Worm (Caenorhabditis elegans) whole organism, L3 larva: ENCODE data around the gene npr-20.

Source experiments
- ZK546.5 ChIP-seq: sonication (generic microtip); optimal IDR thresholded peaks from 2 replicates; lab custom pipeline; 2017; ENCODE audit warnings: missing biosample characterization, missing genetic modification characterization
- ama-1 ChIP-seq: fragments of 150-350 bp; optimal IDR thresholded peaks from 2 replicates; lab custom pipeline; 2018
- ceh-28 ChIP-seq: fragments of 150-350 bp; optimal IDR thresholded peaks from 2 replicates; lab custom pipeline; 2014; ENCODE audit warnings: missing biosample characterization, missing genetic modification reagents, missing genetic modification characterization
- ceh-82 ChIP-seq: fragments of 150-350 bp; optimal IDR thresholded peaks from 2 replicates; lab custom pipeline; 2014; ENCODE audit warnings: missing biosample characterization, missing genetic modification characterization
- ceh-9 ChIP-seq: sonication (generic microtip); optimal IDR thresholded peaks from 2 replicates; lab custom pipeline; 2018; ENCODE audit warnings: missing biosample characterization, missing genetic modification characterization
- daf-12 ChIP-seq: fragments of 150-350 bp; optimal IDR thresholded peaks from 2 replicates; lab custom pipeline; 2014; ENCODE audit warnings: missing biosample characterization, missing genetic modification reagents, missing genetic modification characterization
- egl-5 ChIP-seq: fragments of 150-350 bp; optimal IDR thresholded peaks from 2 replicates; lab custom pipeline; 2017; ENCODE audit warnings: missing biosample characterization, missing genetic modification reagents, missing genetic modification characterization, inconsistent platforms
- elt-1 ChIP-seq: fragments of 150-350 bp; optimal IDR thresholded peaks from 2 replicates; lab custom pipeline; 2014; ENCODE audit warnings: missing biosample characterization, missing genetic modification characterization
- elt-3 ChIP-seq, 3 experiments: fragments of 150-350 bp in 1 of 3; sonication (generic microtip) in 2 of 3; optimal IDR thresholded peaks; 2 replicates in 2 of 3; 4 replicates in 1 of 3; lab custom pipeline; 2014 to 2017; ENCODE audit warnings: missing biosample characterization in 3 of 3, missing genetic modification characterization in 3 of 3
- eor-1 ChIP-seq, 2 experiments: fragments of 150-350 bp; optimal IDR thresholded peaks; 2 replicates each; lab custom pipeline; 2014 to 2018; ENCODE audit warnings: missing biosample characterization in 2 of 2, missing genetic modification characterization in 2 of 2
- fos-1 ChIP-seq: fragments of 150-350 bp; optimal IDR thresholded peaks from 2 replicates; lab custom pipeline; 2014; ENCODE audit warnings: missing biosample characterization, missing genetic modification characterization
- hmg-11 ChIP-seq: sonication (generic microtip); optimal IDR thresholded peaks from 2 replicates; lab custom pipeline; 2016; ENCODE audit warnings: missing genetic modification characterization, missing compliant biosample characterization
- jun-1 ChIP-seq: fragments of 150-350 bp; optimal IDR thresholded peaks from 2 replicates; lab custom pipeline; 2014; ENCODE audit warnings: missing biosample characterization, missing genetic modification reagents, missing genetic modification characterization
- lin-15B ChIP-seq: fragments of 150-350 bp; optimal IDR thresholded peaks from 2 replicates; lab custom pipeline; 2014; ENCODE audit warnings: missing biosample characterization, missing genetic modification characterization
- lsy-12 ChIP-seq: sonication (generic microtip); optimal IDR thresholded peaks from 2 replicates; lab custom pipeline; 2016; ENCODE audit warnings: mild to moderate bottlenecking, missing genetic modification characterization, missing compliant biosample characterization
- mdl-1 ChIP-seq: fragments of 150-350 bp; optimal IDR thresholded peaks from 2 replicates; lab custom pipeline; 2014; ENCODE audit warnings: missing biosample characterization, missing genetic modification characterization
- mml-1 ChIP-seq: fragments of 150-350 bp; sonication (generic microtip); optimal IDR thresholded peaks from 3 replicates; lab custom pipeline; 2014; ENCODE audit warnings: missing biosample characterization, missing genetic modification characterization
- nfya-1 ChIP-seq: sonication (generic microtip); optimal IDR thresholded peaks from 2 replicates; lab custom pipeline; 2017; ENCODE audit warnings: missing genetic modification characterization, mild to moderate bottlenecking, missing compliant biosample characterization, antibody characterized with exemption, moderate library complexity; ENCODE audit not compliant: insufficient read depth
- nhr-12 ChIP-seq: fragments of 150-350 bp; optimal IDR thresholded peaks from 2 replicates; lab custom pipeline; 2014; ENCODE audit warnings: missing biosample characterization, missing genetic modification characterization
- nhr-23 ChIP-seq: fragments of 150-350 bp; optimal IDR thresholded peaks from 2 replicates; lab custom pipeline; 2014; ENCODE audit warnings: missing biosample characterization, missing genetic modification reagents, missing genetic modification characterization
- nhr-237 ChIP-seq: fragments of 150-350 bp; optimal IDR thresholded peaks from 2 replicates; lab custom pipeline; 2014; ENCODE audit warnings: missing biosample characterization, missing genetic modification characterization
- nhr-25 ChIP-seq: sonication (generic microtip); optimal IDR thresholded peaks from 2 replicates; lab custom pipeline; 2017; ENCODE audit warnings: missing biosample characterization, missing genetic modification characterization
- nhr-28 ChIP-seq: fragments of 150-350 bp; optimal IDR thresholded peaks from 2 replicates; lab custom pipeline; 2014; ENCODE audit warnings: missing biosample characterization, missing genetic modification characterization
- nhr-43 ChIP-seq: sonication (generic microtip); optimal IDR thresholded peaks from 2 replicates; lab custom pipeline; 2016; ENCODE audit warnings: mild to moderate bottlenecking, missing genetic modification characterization, missing compliant biosample characterization; ENCODE audit not compliant: poor library complexity, severe bottlenecking
- nhr-67 ChIP-seq: fragments of 150-350 bp; optimal IDR thresholded peaks from 2 replicates; lab custom pipeline; 2014; ENCODE audit warnings: missing biosample characterization, missing genetic modification characterization
- nhr-76 ChIP-seq: fragments of 150-350 bp; sonication (generic microtip); optimal IDR thresholded peaks from 5 replicates; lab custom pipeline; 2014; ENCODE audit warnings: missing biosample characterization, missing genetic modification characterization
- nhr-77 ChIP-seq: fragments of 150-350 bp; optimal IDR thresholded peaks from 2 replicates; lab custom pipeline; 2014; ENCODE audit warnings: missing biosample characterization, missing genetic modification characterization
- pqm-1 ChIP-seq: fragments of 150-350 bp; optimal IDR thresholded peaks from 2 replicates; lab custom pipeline; 2017; ENCODE audit warnings: missing biosample characterization, missing genetic modification characterization, inconsistent platforms
- skn-1 ChIP-seq: fragments of 150-350 bp; optimal IDR thresholded peaks from 2 replicates; lab custom pipeline; 2014; ENCODE audit warnings: missing biosample characterization, missing genetic modification characterization
- unc-39 ChIP-seq: sonication (generic microtip); optimal IDR thresholded peaks from 4 replicates; lab custom pipeline; 2017; ENCODE audit warnings: missing biosample characterization, missing genetic modification characterization
- unc-62 ChIP-seq: fragments of 150-350 bp; sonication (generic microtip); optimal IDR thresholded peaks from 4 replicates; lab custom pipeline; 2014; ENCODE audit warnings: missing biosample characterization, missing genetic modification reagents, missing genetic modification characterization
- zag-1 ChIP-seq: fragments of 150-350 bp; optimal IDR thresholded peaks from 2 replicates; lab custom pipeline; 2014; ENCODE audit warnings: missing biosample characterization, missing genetic modification characterization
- ztf-4 ChIP-seq: fragments of 150-350 bp; optimal IDR thresholded peaks from 2 replicates; lab custom pipeline; 2014; ENCODE audit warnings: missing biosample characterization, missing genetic modification characterization

Gene npr-20

DNA sequence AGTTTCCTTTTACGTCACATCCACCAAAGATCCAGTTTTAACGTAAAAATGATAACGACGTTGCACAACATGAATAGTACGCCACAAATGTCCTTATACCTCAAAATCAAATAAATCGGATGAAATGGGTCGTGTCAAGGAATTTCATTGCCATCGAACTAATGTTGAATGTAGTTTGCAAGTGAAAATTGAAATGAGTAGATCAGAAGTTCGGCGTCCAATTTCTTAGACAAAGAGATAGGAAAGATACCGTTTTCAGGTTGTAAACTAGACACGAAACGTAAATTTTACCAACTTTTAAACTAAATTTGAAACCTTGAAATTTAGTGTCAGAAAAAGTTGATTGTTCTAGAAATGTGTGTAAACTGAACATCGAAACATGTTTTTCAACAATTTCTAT is 10.1 kb downstream of the npr-20 start:
- TF ChIP-seq daf-12 (tag; lab: Kevin White, UChicago) = no peak
- peak; percentile 24 for TF ChIP-seq nhr-25

DNA sequence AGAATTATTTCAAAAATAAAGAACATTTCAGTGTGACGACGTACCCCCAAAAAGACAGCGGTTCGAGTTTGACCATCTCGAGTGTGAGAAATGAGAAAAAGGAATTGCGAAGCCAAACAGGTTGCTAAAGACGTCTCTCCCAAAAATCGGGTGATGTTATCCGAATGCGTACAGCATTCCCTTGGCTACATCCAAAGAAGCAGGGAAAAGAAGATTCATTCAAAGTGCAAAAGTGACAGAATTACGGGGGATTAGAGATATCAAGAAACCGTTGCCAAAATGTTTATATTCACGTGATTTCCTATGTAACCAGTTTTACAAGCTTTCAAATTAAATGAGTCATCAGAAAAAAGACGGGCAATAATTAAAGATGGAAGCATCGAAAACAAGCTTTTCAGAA is 11.0 kb downstream of the npr-20 start:
- TF ChIP-seq nhr-76 (tag; lab: Kevin White, UChicago) = no peak
- no peak for TF ChIP-seq nhr-12 (tag; lab: Kevin White, UChicago)
- no peak for TF ChIP-seq unc-39 (tag; lab: Kevin White, UChicago)
- peak; percentile 15 for TF ChIP-seq unc-62 (GFP tag; lab: Kevin White, UChicago)
- TF ChIP-seq nfya-1 (tag; lab: Kevin White, UChicago) = no peak
- no peak for TF ChIP-seq ztf-4 (tag; lab: Kevin White, UChicago)
- TF ChIP-seq nhr-25 = peak; percentile 68
- TF ChIP-seq ama-1 (lab: Kevin White, UChicago) = no peak
- peak; percentile 60 for TF ChIP-seq nhr-23 (tag; lab: Kevin White, UChicago)
- TF ChIP-seq hmg-11 = no peak
- no peak for TF ChIP-seq mdl-1 (tag; lab: Kevin White, UChicago)
- peak in 1 of 3 experiments; percentile 69 for TF ChIP-seq elt-3 (tag; optimal IDR thresholded peaks at IDR 0.05; lab: Kevin White, UChicago)
- TF ChIP-seq nhr-77 (tag; lab: Kevin White, UChicago) = no peak
- no peak for TF ChIP-seq fos-1
- TF ChIP-seq nhr-237 (tag; lab: Kevin White, UChicago) = no peak
- TF ChIP-seq nhr-43 (tag; lab: Kevin White, UChicago) = peak; percentile 73
- no peak for TF ChIP-seq ceh-28
- TF ChIP-seq zag-1 (tag; lab: Kevin White, UChicago) = no peak

DNA sequence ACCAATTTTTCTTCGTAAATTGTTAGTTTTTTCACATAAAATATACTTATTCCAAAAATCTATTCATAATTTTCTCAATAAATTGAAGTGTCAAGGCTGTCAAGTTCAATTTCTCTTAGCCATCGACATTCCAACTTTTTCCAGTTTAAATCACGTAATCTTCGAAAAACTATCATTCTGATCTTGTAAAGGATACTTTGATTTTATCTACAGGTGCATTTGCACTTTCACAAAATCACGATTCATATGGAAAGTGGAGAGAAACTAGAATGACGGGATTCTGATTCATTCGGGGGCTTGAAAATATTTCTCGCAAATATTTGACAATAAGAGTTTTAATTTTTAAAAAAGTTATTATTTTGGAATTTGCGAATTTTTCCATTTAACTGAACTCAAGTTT is 11.7 kb downstream of the npr-20 start:
- TF ChIP-seq nhr-28 = no peak
- TF ChIP-seq mml-1 (tag; lab: Kevin White, UChicago) = no peak
- no peak for TF ChIP-seq skn-1
- no peak for TF ChIP-seq unc-39 (tag; lab: Kevin White, UChicago)
- TF ChIP-seq elt-1 (tag; lab: Kevin White, UChicago) = peak; percentile 76
- TF ChIP-seq mdl-1 (tag; lab: Kevin White, UChicago) = no peak
- TF ChIP-seq pqm-1 (tag; lab: Kevin White, UChicago) = no peak
- no peak for TF ChIP-seq nfya-1 (tag; lab: Kevin White, UChicago)

DNA sequence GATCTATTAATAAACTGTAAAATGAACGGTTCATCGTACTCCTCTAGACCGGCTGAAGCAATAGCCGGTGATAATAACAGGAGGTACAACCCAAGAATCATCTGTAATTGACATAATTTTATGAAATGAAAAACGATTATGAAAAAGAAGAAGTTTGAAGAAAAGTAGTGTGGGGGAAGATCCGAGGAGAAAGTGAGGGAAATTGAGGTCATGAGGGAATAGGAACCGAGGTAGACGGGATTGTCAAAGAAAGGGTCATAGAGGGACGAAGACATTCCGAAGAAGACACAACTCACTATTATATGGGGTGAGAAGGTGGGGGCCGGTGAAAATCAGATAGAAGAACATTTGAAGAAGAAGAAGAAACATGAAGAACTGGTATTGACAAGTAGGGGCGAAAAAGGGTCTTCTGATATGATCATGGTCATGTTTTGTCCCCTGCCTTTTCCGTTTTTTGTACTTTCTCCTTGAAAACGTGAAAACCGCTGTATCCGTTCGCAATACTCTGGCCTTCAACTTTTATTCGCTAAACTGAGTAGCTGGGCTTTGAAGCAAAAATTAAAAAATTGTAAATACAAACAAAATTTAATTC is 12.9 kb downstream of the npr-20 start, which contains the start of gene oac-46:
TSS of gene oac-46 (minus strand) at position 101 of the 592 bp plus-strand sequence.
- TF ChIP-seq jun-1 (tag; lab: Kevin White, UChicago) (no peak), lin-15B (tag; lab: Kevin White, UChicago) (no peak), pqm-1 (tag; lab: Kevin White, UChicago) (no peak), mdl-1 (tag; lab: Kevin White, UChicago) (no peak), nhr-43 (tag; lab: Kevin White, UChicago) (peak; percentile 39), eor-1 (tag; optimal IDR thresholded peaks at IDR 0.05; lab: Kevin White, UChicago) (no peak), nhr-67 (tag; lab: Kevin White, UChicago) (no peak), nhr-237 (tag; lab: Kevin White, UChicago) (no peak), nhr-25 (peak; percentile 78), zag-1 (tag; lab: Kevin White, UChicago) (no peak), skn-1 (no peak), lsy-12 (tag; lab: Kevin White, UChicago) (no peak), egl-5 (no peak), unc-39 (tag; lab: Kevin White, UChicago) (no peak), ceh-9 (no peak), ZK546.5 (tag; lab: Kevin White, UChicago) (no peak), nhr-12 (tag; lab: Kevin White, UChicago) (no peak), ceh-82 (tag; lab: Kevin White, UChicago) (no peak), nhr-23 (tag; lab: Kevin White, UChicago) (peak; percentile 56), nhr-77 (tag; lab: Kevin White, UChicago) (no peak), nhr-28 (no peak), ama-1 (lab: Kevin White, UChicago) (peak; percentile 14), fos-1 (no peak), elt-1 (tag; lab: Kevin White, UChicago) (no peak)
- TF ChIP-seq, all 47 proteins: peak for 4

DNA sequence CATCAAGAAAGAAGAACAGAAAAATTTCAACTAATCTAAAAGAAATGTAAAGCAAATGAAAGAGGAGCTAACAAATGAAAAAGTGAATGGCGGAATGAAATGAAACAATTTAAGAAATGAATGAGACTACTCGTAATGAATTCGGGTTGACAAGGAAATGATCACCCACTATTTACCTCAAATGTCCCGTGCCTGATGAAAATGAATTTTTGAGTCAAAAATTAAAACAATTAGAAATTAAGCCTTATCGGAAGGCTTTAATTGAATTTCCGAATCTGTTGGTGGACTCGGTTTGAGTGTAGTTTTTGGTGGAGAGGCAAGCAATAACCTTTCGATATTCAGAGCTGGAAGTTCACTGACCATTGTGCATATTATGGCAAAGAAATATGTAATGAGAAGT is 16.0 kb downstream of the npr-20 start:
- no peak for TF ChIP-seq nhr-237 (tag; lab: Kevin White, UChicago)
- TF ChIP-seq ztf-4 (tag; lab: Kevin White, UChicago) = no peak
- TF ChIP-seq ceh-82 (tag; lab: Kevin White, UChicago) = no peak
- no peak for TF ChIP-seq ZK546.5 (tag; lab: Kevin White, UChicago)
- TF ChIP-seq, all 47 proteins: peak for 0
